Worm (Caenorhabditis elegans): ENCODE data around the gene ges-1.

ce11 chrV:1468905-1469304 lies 37.0 kb upstream of the ges-1 start:
- TF ChIP-seq dao-5 (tag; optimal IDR thresholded peaks at IDR 0.05): no peak
- TF ChIP-seq W03F9.2 (tag; optimal IDR thresholded peaks at IDR 0.05): no peak

Data from whole organism, L4/young adult.